Fruit fly (Drosophila melanogaster): ENCODE results near the gene CG14410.
A peak's percentile ranks its signal among the peaks of the same experiment; 100 is the strongest.

The CG14410 gene

DNA sequence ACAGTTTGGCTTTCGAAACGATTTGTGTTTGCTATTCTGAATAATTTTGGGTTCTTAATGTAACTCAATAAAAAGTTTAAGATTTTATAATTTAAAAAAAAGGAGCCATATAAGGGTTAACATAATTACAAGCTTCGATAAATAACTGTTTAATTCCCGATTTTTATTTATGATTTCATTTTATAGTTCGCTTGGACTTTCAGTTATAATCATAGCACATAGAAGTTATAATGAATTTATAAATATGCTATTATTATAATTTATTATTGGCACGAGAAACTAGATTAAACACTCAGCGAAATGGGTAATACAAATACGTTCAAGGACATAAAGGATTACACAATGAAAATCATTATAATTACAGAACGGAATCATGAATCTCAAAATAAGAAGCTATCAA is at the start of gene CG14410:
TSS of gene CG14410 (plus strand) at position 301 of the 400 bp plus-strand sequence.
- TF ChIP-seq CG16779 (tag; optimal IDR thresholded peaks at IDR 0.05) (no peak), CG3919 (GFP tag; optimal IDR thresholded peaks at IDR 0.05) (no peak), salr (GFP tag; optimal IDR thresholded peaks at IDR 0.05) (no peak), svp (GFP tag) (no peak)

- TF ChIP-seq CG1621 (tag; optimal IDR thresholded peaks at IDR 0.05) = no peak
- TF ChIP-seq Gug (GFP tag; IDR thresholded peaks at IDR 0.05) = no peak
- no peak for TF ChIP-seq cyc (GFP tag; optimal IDR thresholded peaks at IDR 0.05)
- TF ChIP-seq fkh (GFP tag; optimal IDR thresholded peaks at IDR 0.05) = peak; percentile 43
- TF ChIP-seq Eip93F (GFP tag; optimal IDR thresholded peaks at IDR 0.05) = no peak
Measured at dm6 chrX:14802611-14803110, 33.9 kb upstream of the CG14410 start.

dm6 chrX:14805646-14806045 is 30.9 kb upstream of the CG14410 start:
- TF ChIP-seq CG3032 (tag; optimal IDR thresholded peaks at IDR 0.05) = no peak
- peak; percentile 45; the same call in 2 of the 3 replicates for TF ChIP-seq eg (GFP tag; IDR thresholded peaks at IDR 0.05)
- TF ChIP-seq Eip78C (GFP tag) = peak; percentile 54
- no peak for TF ChIP-seq esn (GFP tag; optimal IDR thresholded peaks at IDR 0.05)
- no peak for TF ChIP-seq achi (GFP tag; optimal IDR thresholded peaks at IDR 0.05)
- TF ChIP-seq OdsH (GFP tag; optimal IDR thresholded peaks at IDR 0.05) = peak; percentile 16
- TF ChIP-seq Gug (GFP tag; IDR thresholded peaks at IDR 0.05) = no peak
- TF ChIP-seq CG1621 (tag; optimal IDR thresholded peaks at IDR 0.05) = no peak
- TF ChIP-seq CG6276 (GFP tag; optimal IDR thresholded peaks at IDR 0.05) = no peak
- TF ChIP-seq CG3919 (GFP tag; optimal IDR thresholded peaks at IDR 0.05) = no peak
- no peak for TF ChIP-seq CG8319 (GFP tag; optimal IDR thresholded peaks at IDR 0.05)
- no peak for TF ChIP-seq Eip93F (GFP tag; optimal IDR thresholded peaks at IDR 0.05)
- peak; percentile 2 for TF ChIP-seq CG10669 (GFP tag; optimal IDR thresholded peaks at IDR 0.05)
- no peak for TF ChIP-seq fd59A (GFP tag; optimal IDR thresholded peaks at IDR 0.05)
- TF ChIP-seq CG11294 (GFP tag; IDR thresholded peaks at IDR 0.05) = no peak
- no peak for TF ChIP-seq Smox (GFP tag; optimal IDR thresholded peaks at IDR 0.05)
- TF ChIP-seq CG32006 (GFP tag; optimal IDR thresholded peaks at IDR 0.05) = peak; percentile 22
- peak; percentile 1 for TF ChIP-seq Hr4 (GFP tag; optimal IDR thresholded peaks at IDR 0.05)
- peak; percentile 49; the same call in 1 of the 3 replicates for TF ChIP-seq CG6163 (GFP tag; IDR thresholded peaks at IDR 0.05)
- TF ChIP-seq Hr39 (GFP tag; optimal IDR thresholded peaks at IDR 0.05) = no peak
- TF ChIP-seq dac (GFP tag; optimal IDR thresholded peaks at IDR 0.05) = no peak
- no peak for TF ChIP-seq CG6808 (GFP tag; optimal IDR thresholded peaks at IDR 0.05)
- TF ChIP-seq Sox14 (GFP tag; optimal IDR thresholded peaks at IDR 0.05) = no peak
- no peak for TF ChIP-seq vri (GFP tag; optimal IDR thresholded peaks at IDR 0.05)
- peak; percentile 4 for TF ChIP-seq pdm3 (GFP tag; optimal IDR thresholded peaks at IDR 0.05)
- peak; percentile 23 for TF ChIP-seq CG10631 (GFP tag; optimal IDR thresholded peaks at IDR 0.05)
- no peak for TF ChIP-seq CG11902 (GFP tag; optimal IDR thresholded peaks at IDR 0.05)
- no peak for TF ChIP-seq fd85E (GFP tag; optimal IDR thresholded peaks at IDR 0.05)

DNA sequence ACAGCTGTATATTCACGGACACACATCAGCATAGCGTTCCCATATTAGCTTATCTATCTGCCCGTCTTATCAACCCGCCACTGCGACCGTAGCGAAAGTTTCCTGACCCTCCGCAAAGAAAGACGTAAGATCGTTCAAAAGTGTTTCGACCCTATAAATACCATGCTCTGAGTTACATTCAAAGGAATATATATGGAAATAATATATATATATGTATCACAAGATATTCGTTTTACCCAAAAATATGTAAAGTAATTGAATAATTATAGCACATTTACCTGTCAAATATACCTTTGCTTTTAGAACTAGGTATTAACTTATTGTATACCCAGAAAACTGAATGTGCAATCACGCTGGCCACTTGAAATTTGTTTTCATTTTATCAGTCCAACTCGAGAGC is 26.1 kb upstream of the CG14410 start:
- TF ChIP-seq CG10669 (GFP tag; optimal IDR thresholded peaks at IDR 0.05) = no peak
- no peak for TF ChIP-seq fd85E (GFP tag; optimal IDR thresholded peaks at IDR 0.05)
- no peak for TF ChIP-seq Blimp-1 (GFP tag; optimal IDR thresholded peaks at IDR 0.05)
- TF ChIP-seq esn (GFP tag; optimal IDR thresholded peaks at IDR 0.05) = peak; percentile 40
- no peak for TF ChIP-seq CG6163 (GFP tag; IDR thresholded peaks at IDR 0.05)
- TF ChIP-seq CG15336 (GFP tag; IDR thresholded peaks at IDR 0.05) = no peak
- no peak for TF ChIP-seq Eip75B (GFP tag; optimal IDR thresholded peaks at IDR 0.05)
- TF ChIP-seq Hr39 (GFP tag; optimal IDR thresholded peaks at IDR 0.05) = no peak
- TF ChIP-seq CG11902 (GFP tag; optimal IDR thresholded peaks at IDR 0.05) = no peak
- peak; percentile 29 for TF ChIP-seq CG32006 (GFP tag; optimal IDR thresholded peaks at IDR 0.05)
- TF ChIP-seq CG8632 (GFP tag; optimal IDR thresholded peaks at IDR 0.05) = peak; percentile 31
- TF ChIP-seq vri (GFP tag; optimal IDR thresholded peaks at IDR 0.05) = peak; percentile 3
- TF ChIP-seq Sox14 (GFP tag; optimal IDR thresholded peaks at IDR 0.05) = no peak
- TF ChIP-seq pdm3 (GFP tag; optimal IDR thresholded peaks at IDR 0.05) = no peak
- no peak for TF ChIP-seq Hr4 (GFP tag; optimal IDR thresholded peaks at IDR 0.05)
- no peak for TF ChIP-seq salr (GFP tag; optimal IDR thresholded peaks at IDR 0.05)
- peak; percentile 17 for TF ChIP-seq OdsH (GFP tag; optimal IDR thresholded peaks at IDR 0.05)
- TF ChIP-seq topi (GFP tag; optimal IDR thresholded peaks at IDR 0.05) = peak; percentile 2
- peak; percentile 42 for TF ChIP-seq CG34406 (GFP tag; optimal IDR thresholded peaks at IDR 0.05)
- TF ChIP-seq CG6792 (GFP tag; optimal IDR thresholded peaks at IDR 0.05) = peak; percentile 17
- TF ChIP-seq CG6808 (GFP tag; optimal IDR thresholded peaks at IDR 0.05) = no peak
- TF ChIP-seq fd59A (GFP tag; optimal IDR thresholded peaks at IDR 0.05) = no peak
- TF ChIP-seq CG8119 (GFP tag; IDR thresholded peaks at IDR 0.05) = no peak
- no peak for TF ChIP-seq CG4318 (GFP tag; optimal IDR thresholded peaks at IDR 0.05)
- TF ChIP-seq net (GFP tag; optimal IDR thresholded peaks at IDR 0.05) = no peak
- no peak for TF ChIP-seq eg (GFP tag; IDR thresholded peaks at IDR 0.05)
- no peak for TF ChIP-seq CG9139 (GFP tag; optimal IDR thresholded peaks at IDR 0.05)
- no peak for TF ChIP-seq fkh (GFP tag; optimal IDR thresholded peaks at IDR 0.05)

Data from whole organism, prepupa.